Worm (Caenorhabditis elegans) whole organism, young adult: ENCODE data around the gene F13H8.2.

Experiments
- nhr-27 ChIP-seq: fragments of 200-800 bp; sonication (Bioruptor generic); optimal IDR thresholded peaks from 2 replicates; lab custom pipeline; 2018; ENCODE audit warnings: mild to moderate bottlenecking, missing genetic modification characterization, moderate library complexity, missing compliant biosample characterization
- rcor-1 ChIP-seq: fragments of 200-800 bp; sonication (Bioruptor generic); IDR thresholded peaks from 2 replicates; pipeline ENCODE4 v1.3.6; 2022; ENCODE audit warnings: missing genetic modification reagents, missing genetic modification characterization, missing compliant biosample characterization
- unc-62 ChIP-seq: fragments of 150-350 bp; optimal IDR thresholded peaks from 2 replicates; lab custom pipeline; 2014; ENCODE audit warnings: missing biosample characterization, missing genetic modification reagents, missing genetic modification characterization

DNA sequence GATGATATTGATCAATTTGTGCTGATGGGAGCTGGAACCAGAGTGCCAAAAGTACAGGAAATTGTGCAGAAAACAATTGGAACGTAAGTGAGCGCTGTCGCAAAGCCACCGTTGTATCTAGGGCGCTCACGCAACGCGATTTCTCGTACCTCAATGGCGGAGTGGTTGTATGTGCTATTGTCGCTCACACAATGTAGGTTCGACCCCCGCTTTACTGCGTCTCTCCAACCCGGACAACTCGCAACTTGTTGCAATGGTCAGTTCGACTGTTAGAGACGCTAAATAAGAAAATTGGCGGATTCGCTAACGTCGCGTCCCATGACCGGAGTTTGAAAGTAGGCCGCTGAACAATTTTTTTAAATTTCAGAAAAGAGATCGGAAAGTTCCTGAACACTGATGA lies 21.7 kb upstream of the F13H8.2 start:
- TF ChIP-seq rcor-1 (GFP tag; lab: Robert Waterston, UW) (peak; percentile 51; the same call in 1 of the 2 replicates), nhr-27 (tag; lab: Kevin White, UChicago) (no peak), unc-62 (GFP tag; lab: Kevin White, UChicago) (no peak)
